Worm (Caenorhabditis elegans) whole organism, young adult: ENCODE measurements around the gene srz-60.
A peak's percentile ranks its signal among the peaks of the same experiment; 100 is the strongest.

Experiments used
- C17E4.6 ChIP-seq: fragments of 200-800 bp; sonication (Bioruptor generic); IDR thresholded peaks from 2 replicates; pipeline ENCODE4 v1.3.6; 2022; ENCODE audit warnings: missing genetic modification reagents, missing genetic modification characterization, missing compliant biosample characterization
- Y53G8AR.9 ChIP-seq: fragments of 200-800 bp; sonication (Bioruptor generic); conservative IDR thresholded peaks from 2 replicates; pipeline ENCODE4 v1.3.6; 2022; ENCODE audit warnings: missing genetic modification reagents, missing genetic modification characterization, missing compliant biosample characterization
- lin-35 ChIP-seq, 3 experiments: fragments of 150-350 bp in 2 of 3; sonication (generic microtip) in 1 of 3; optimal IDR thresholded peaks; 2 replicates each; lab custom pipeline; 2014 to 2018; ENCODE audit warnings: missing biosample characterization in 3 of 3, missing genetic modification characterization in 3 of 3, missing genetic modification reagents in 3 of 3
- madf-10 ChIP-seq: sonication (generic microtip); optimal IDR thresholded peaks from 2 replicates; lab custom pipeline; 2016; ENCODE audit warnings: mild to moderate bottlenecking, missing genetic modification characterization, missing compliant biosample characterization
- nhr-120 ChIP-seq: fragments of 200-800 bp; sonication (Bioruptor generic); IDR thresholded peaks from 2 replicates; pipeline ENCODE4 v1.3.6; 2022; ENCODE audit warnings: missing genetic modification characterization, missing compliant biosample characterization
- nhr-80 ChIP-seq: sonication (generic microtip); optimal IDR thresholded peaks from 2 replicates; lab custom pipeline; 2016; ENCODE audit warnings: missing genetic modification characterization, missing compliant biosample characterization
- nhr-90 ChIP-seq: sonication (generic microtip); optimal IDR thresholded peaks from 2 replicates; lab custom pipeline; 2016; ENCODE audit warnings: missing genotype, mild to moderate bottlenecking, missing genetic modification characterization, missing compliant biosample characterization
- pha-4 ChIP-seq: fragments of 150-350 bp; sonication (generic microtip); optimal IDR thresholded peaks from 2 replicates; lab custom pipeline; 2014; ENCODE audit warnings: missing biosample characterization, missing genetic modification reagents, missing genetic modification characterization
- repo-1 ChIP-seq: sonication (generic microtip); optimal IDR thresholded peaks from 2 replicates; lab custom pipeline; 2017; ENCODE audit warnings: mild to moderate bottlenecking, missing genetic modification characterization, missing compliant biosample characterization
- unc-130 ChIP-seq: sonication (generic microtip); optimal IDR thresholded peaks from 2 replicates; lab custom pipeline; 2016; ENCODE audit warnings: missing genetic modification reagents, missing genetic modification characterization, missing compliant biosample characterization
- unc-62 ChIP-seq: fragments of 150-350 bp; optimal IDR thresholded peaks from 2 replicates; lab custom pipeline; 2014; ENCODE audit warnings: missing biosample characterization, missing genetic modification reagents, missing genetic modification characterization
- xnd-1 ChIP-seq: sonication (generic microtip); optimal IDR thresholded peaks from 2 replicates; lab custom pipeline; 2016; ENCODE audit warnings: missing genotype, missing genetic modification reagents, missing genetic modification characterization, missing compliant biosample characterization

ce11 chrIV:3384593-3384992, 44.1 kb upstream of the srz-60 start:
- peak; percentile 88 for TF ChIP-seq Y53G8AR.9 (GFP tag; lab: Robert Waterston, UW)
- peak in 1 of 3 experiments; percentile 65 for TF ChIP-seq lin-35 (GFP tag; optimal IDR thresholded peaks at IDR 0.05; lab: Kevin White, UChicago)
- TF ChIP-seq nhr-80 (tag; lab: Kevin White, UChicago): peak; percentile 72
- TF ChIP-seq nhr-90: no peak
- TF ChIP-seq pha-4 (tag; lab: Kevin White, UChicago): no peak
- TF ChIP-seq unc-130 (GFP tag; lab: Kevin White, UChicago): no peak
- TF ChIP-seq xnd-1 (tag; lab: Kevin White, UChicago): no peak
- no peak for TF ChIP-seq nhr-120 (GFP tag; lab: Robert Waterston, UW)
- TF ChIP-seq repo-1: peak; percentile 64
- TF ChIP-seq unc-62 (GFP tag; lab: Kevin White, UChicago): no peak
- peak; percentile 71 for TF ChIP-seq madf-10 (tag; lab: Kevin White, UChicago)
- TF ChIP-seq C17E4.6 (GFP tag; lab: Robert Waterston, UW): peak; percentile 59; the same call in 1 of the 2 replicates
